Fruit fly (Drosophila melanogaster): ENCODE measurements around the gene Recs1.

The Recs1 gene

DNA sequence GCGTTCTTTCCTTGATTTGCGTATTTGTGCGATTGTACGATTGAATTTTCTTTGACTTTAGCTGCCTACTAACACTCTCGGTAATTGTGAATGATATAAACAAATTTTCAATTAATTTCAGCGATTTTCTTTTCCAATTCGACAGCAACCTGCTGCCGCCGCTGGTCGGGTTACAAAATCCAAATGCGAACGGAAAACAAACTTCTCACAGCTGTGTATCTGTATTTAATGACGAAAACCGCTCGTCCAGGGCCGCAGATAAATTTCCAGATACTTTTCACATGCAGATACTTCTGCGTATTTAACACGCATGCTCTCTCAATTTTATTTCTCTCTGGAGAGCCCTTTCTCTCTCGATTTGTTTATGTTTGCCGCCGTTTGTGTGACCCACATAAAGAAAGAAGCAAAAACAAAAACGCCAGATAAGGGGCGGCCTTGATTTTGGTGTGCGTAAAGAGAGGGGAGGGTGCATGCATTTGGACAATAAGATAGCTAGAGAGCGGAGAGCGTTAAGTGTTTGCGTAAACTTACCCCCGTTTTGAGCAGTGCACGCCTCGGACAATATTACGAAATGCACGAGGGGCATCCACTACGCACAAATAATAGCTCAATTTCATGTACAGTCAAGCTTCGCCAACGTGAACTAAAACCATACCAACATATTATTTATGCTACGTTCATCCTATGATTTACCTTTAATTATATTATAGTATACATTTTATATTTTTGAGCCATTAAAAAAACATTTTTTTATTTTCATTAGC, 45.3 kb downstream of the Recs1 start, which contains the start of gene CG12402 (continued):
- TF ChIP-seq CG12942 (GFP tag; optimal IDR thresholded peaks at IDR 0.05) (peak; percentile 55), sens-2 (GFP tag; IDR thresholded peaks at IDR 0.05) (peak; percentile 76; the same call in 1 of the 2 replicates), CG9797 (GFP tag; optimal IDR thresholded peaks at IDR 0.05) (peak; percentile 11), gfzf (GFP tag; optimal IDR thresholded peaks at IDR 0.05) (no peak), CG15073 (GFP tag; optimal IDR thresholded peaks at IDR 0.05) (no peak), trem (tag; optimal IDR thresholded peaks at IDR 0.05) (peak; percentile 63), Bgb (GFP tag; IDR thresholded peaks at IDR 0.05; ENCODE audit: partially characterized antibody) (no peak), vnd (GFP tag; IDR thresholded peaks at IDR 0.05; ENCODE audit: partially characterized antibody) (no peak), fu2 (GFP tag; optimal IDR thresholded peaks at IDR 0.05) (no peak), yki (optimal IDR thresholded peaks at IDR 0.05) (no peak), so (GFP tag; IDR thresholded peaks at IDR 0.05) (peak; percentile 77), CG10543 (GFP tag; optimal IDR thresholded peaks at IDR 0.05) (peak; percentile 78), CG3163 (GFP tag; optimal IDR thresholded peaks at IDR 0.05) (peak; percentile 55), GATAe (GFP tag; conservative IDR thresholded peaks at IDR 0.05) (peak; percentile 74), CG18011 (GFP tag; optimal IDR thresholded peaks at IDR 0.05) (peak; percentile 54), Scr (GFP tag; IDR thresholded peaks at IDR 0.05; ENCODE audit: partially characterized antibody) (peak; percentile 46; the same call in 1 of the 2 replicates), C15 (GFP tag; IDR thresholded peaks at IDR 0.05) (0 out of 3 replicates have a peak, but pooled peaks have one; percentile 32), Spps (tag; optimal IDR thresholded peaks at IDR 0.05) (peak; percentile 40), usp (GFP tag; optimal IDR thresholded peaks at IDR 0.05) (no peak), nmo (GFP tag; optimal IDR thresholded peaks at IDR 0.05) (peak; percentile 78), eyg (GFP tag; optimal IDR thresholded peaks at IDR 0.05) (peak; percentile 6), Med (GFP tag) (peak; percentile 94), CG1529 (GFP tag; optimal IDR thresholded peaks at IDR 0.05) (peak; percentile 68), CG7372 (GFP tag; IDR thresholded peaks at IDR 0.05) (peak; percentile 65), hbn (GFP tag; IDR thresholded peaks at IDR 0.05; ENCODE audit: partially characterized antibody) (peak; percentile 29; the same call in 1 of the 2 replicates), gcm (GFP tag; optimal IDR thresholded peaks at IDR 0.05) (peak; percentile 86), CG9932 (GFP tag; IDR thresholded peaks at IDR 0.05) (peak; percentile 52), tll (GFP tag; optimal IDR thresholded peaks at IDR 0.05) (peak in 1 of 2 experiments; percentile 80), onecut (GFP tag; IDR thresholded peaks at IDR 0.05) (peak; percentile 83), Hr39 (optimal IDR thresholded peaks at IDR 0.05) (no peak), CG32532 (GFP tag; IDR thresholded peaks at IDR 0.05) (peak; percentile 80), Oaz (GFP tag; IDR thresholded peaks at IDR 0.05) (peak; percentile 75), CG2889 (GFP tag; IDR thresholded peaks at IDR 0.05) (peak; percentile 44; the same call in 1 of the 3 replicates), ken (GFP tag; IDR thresholded peaks at IDR 0.05) (peak; percentile 88), CG17612 (GFP tag; IDR thresholded peaks at IDR 0.05) (peak; percentile 63), Mes4 (GFP tag; optimal IDR thresholded peaks at IDR 0.05) (peak; percentile 56), Bdp1 (GFP tag; optimal IDR thresholded peaks at IDR 0.05) (peak; percentile 54), CG11560 (tag; IDR thresholded peaks at IDR 0.05) (no peak), slbo (GFP tag; IDR thresholded peaks at IDR 0.05) (peak; percentile 80), CG4730 (GFP tag; IDR thresholded peaks at IDR 0.05) (peak; percentile 77), CG31441 (GFP tag; IDR thresholded peaks at IDR 0.05) (peak; percentile 95), danr (GFP tag; IDR thresholded peaks at IDR 0.05) (peak; percentile 70), CkIIα-i1 (GFP tag; IDR thresholded peaks at IDR 0.05) (no peak), CG2712 (tag; optimal IDR thresholded peaks at IDR 0.05) (peak; percentile 91), stwl (tag; optimal IDR thresholded peaks at IDR 0.05) (peak; percentile 6), bcd (GFP tag; optimal IDR thresholded peaks at IDR 0.05) (peak; percentile 84), ci (GFP tag; IDR thresholded peaks at IDR 0.05) (peak; percentile 96), lbe (GFP tag; optimal IDR thresholded peaks at IDR 0.05) (no peak), kay (GFP tag; optimal IDR thresholded peaks at IDR 0.05) (peak; percentile 76), luna (GFP tag; optimal IDR thresholded peaks at IDR 0.05) (no peak)

Data from whole organism, embryonic.